Fruit fly (Drosophila melanogaster): ENCODE measurements around the gene CG10738.

- no peak for TF ChIP-seq CG11617 (GFP tag; optimal IDR thresholded peaks at IDR 0.05)
- TF ChIP-seq cic (GFP tag; optimal IDR thresholded peaks at IDR 0.05), result no peak
- TF ChIP-seq Clk (GFP tag; optimal IDR thresholded peaks at IDR 0.05), result no peak
- TF ChIP-seq bab1 (GFP tag; optimal IDR thresholded peaks at IDR 0.05), result no peak
- TF ChIP-seq Hr96 (GFP tag; optimal IDR thresholded peaks at IDR 0.05), result no peak
- TF ChIP-seq CG12768 (GFP tag; optimal IDR thresholded peaks at IDR 0.05), result no peak
- no peak for TF ChIP-seq CG14711 (tag; optimal IDR thresholded peaks at IDR 0.05)
- no peak for TF ChIP-seq tj (GFP tag; optimal IDR thresholded peaks at IDR 0.05)
- no peak for TF ChIP-seq ovo (GFP tag; optimal IDR thresholded peaks at IDR 0.05)
- peak; percentile 23 for TF ChIP-seq kay (GFP tag; ENCODE audit: borderline replicate concordance)
- TF ChIP-seq pad (GFP tag; optimal IDR thresholded peaks at IDR 0.05), result no peak
- no peak for TF ChIP-seq Crg-1 (GFP tag; optimal IDR thresholded peaks at IDR 0.05)
- no peak for TF ChIP-seq Mnt (GFP tag; optimal IDR thresholded peaks at IDR 0.05)
Observed at dm6 chr3L:13409809-13410521, 40.6 kb upstream of the CG10738 start.

Data from whole organism, adult.